Worm (Caenorhabditis elegans): ENCODE results near the gene R12B2.7.

ce11 chrIII:5833376-5833775 is 18.5 kb downstream of the R12B2.7 start, which contains the start of the genes R12B2.13 and mdt-15:
- TF ChIP-seq ceh-82 (tag; optimal IDR thresholded peaks at IDR 0.05) (no peak), sox-4 (tag; optimal IDR thresholded peaks at IDR 0.05) (no peak), sptf-1 (tag; optimal IDR thresholded peaks at IDR 0.05) (no peak)

Data from whole organism, L1 larva.